Fruit fly (Drosophila melanogaster) whole organism, prepupa: Measurements from ENCODE around the gene MP1.

Experiments used
- CG15336 ChIP-seq: fragments of 200-800 bp; sonication (Bioruptor generic); IDR thresholded peaks from 2 replicates; pipeline ENCODE4 v1.3.6; 2022; ENCODE audit warnings: missing biosample characterization, missing genetic modification characterization
- CG31627 ChIP-seq: fragments of 200-800 bp; sonication (Bioruptor generic); optimal IDR thresholded peaks from 3 replicates; lab custom pipeline; 2016; ENCODE audit warnings: missing biosample characterization, missing genetic modification characterization
- CG34406 ChIP-seq: fragments of 200-800 bp; sonication (Bioruptor generic); optimal IDR thresholded peaks from 3 replicates; lab custom pipeline; 2016; ENCODE audit warnings: missing biosample characterization, missing genetic modification characterization
- CG6854 ChIP-seq: fragments of 200-800 bp; sonication (Bioruptor generic); optimal IDR thresholded peaks from 2 replicates; lab custom pipeline; 2017; ENCODE audit warnings: missing biosample characterization, mild to moderate bottlenecking, missing genetic modification characterization
- Hr39 ChIP-seq: fragments of 200-800 bp; sonication (Bioruptor generic); optimal IDR thresholded peaks from 2 replicates; lab custom pipeline; 2016; ENCODE audit warnings: missing biosample characterization, missing genetic modification characterization
- Lpt ChIP-seq: fragments of 200-800 bp; sonication (Bioruptor generic); optimal IDR thresholded peaks from 3 replicates; lab custom pipeline; 2016; ENCODE audit warnings: missing biosample characterization, missing genetic modification characterization
- Sox102F ChIP-seq: fragments of 200-800 bp; sonication (Bioruptor generic); optimal IDR thresholded peaks from 2 replicates; lab custom pipeline; 2016; ENCODE audit warnings: missing biosample characterization, mild to moderate bottlenecking, missing genetic modification characterization
- dsx ChIP-seq: fragments of 200-800 bp; optimal IDR thresholded peaks from 3 replicates; lab custom pipeline; 2019; ENCODE audit warnings: missing biosample characterization, mild to moderate bottlenecking, missing genetic modification characterization, moderate library complexity; ENCODE audit not compliant: poor library complexity, severe bottlenecking
- net ChIP-seq: fragments of 200-800 bp; sonication (Bioruptor generic); optimal IDR thresholded peaks from 3 replicates; lab custom pipeline; 2016; ENCODE audit warnings: missing biosample characterization, missing genetic modification characterization
- vri ChIP-seq: fragments of 200-800 bp; sonication (Bioruptor generic); optimal IDR thresholded peaks from 3 replicates; lab custom pipeline; 2016; ENCODE audit warnings: missing biosample characterization, mild to moderate bottlenecking, missing genetic modification characterization

dm6 chr3R:4318999-4319398 is 11.3 kb downstream of the MP1 start, which contains the start of gene Syt14:
- no peak for TF ChIP-seq dsx (GFP tag; lab: Kevin White, UChicago)
- TF ChIP-seq vri (GFP tag; lab: Kevin White, UChicago) = no peak
- no peak for TF ChIP-seq Hr39
- no peak for TF ChIP-seq CG31627 (GFP tag; lab: Kevin White, UChicago)
- no peak for TF ChIP-seq CG6854
- no peak for TF ChIP-seq Sox102F
- TF ChIP-seq Lpt (GFP tag; lab: Kevin White, UChicago) = no peak
- no peak for TF ChIP-seq net (GFP tag; lab: Kevin White, UChicago)
- TF ChIP-seq CG34406 (GFP tag; lab: Kevin White, UChicago) = no peak
- TF ChIP-seq CG15336 (GFP tag; lab: Robert Waterston, UW) = no peak
